Fruit fly (Drosophila melanogaster): ENCODE measurements around the gene brv1.

brv1 gene

DNA sequence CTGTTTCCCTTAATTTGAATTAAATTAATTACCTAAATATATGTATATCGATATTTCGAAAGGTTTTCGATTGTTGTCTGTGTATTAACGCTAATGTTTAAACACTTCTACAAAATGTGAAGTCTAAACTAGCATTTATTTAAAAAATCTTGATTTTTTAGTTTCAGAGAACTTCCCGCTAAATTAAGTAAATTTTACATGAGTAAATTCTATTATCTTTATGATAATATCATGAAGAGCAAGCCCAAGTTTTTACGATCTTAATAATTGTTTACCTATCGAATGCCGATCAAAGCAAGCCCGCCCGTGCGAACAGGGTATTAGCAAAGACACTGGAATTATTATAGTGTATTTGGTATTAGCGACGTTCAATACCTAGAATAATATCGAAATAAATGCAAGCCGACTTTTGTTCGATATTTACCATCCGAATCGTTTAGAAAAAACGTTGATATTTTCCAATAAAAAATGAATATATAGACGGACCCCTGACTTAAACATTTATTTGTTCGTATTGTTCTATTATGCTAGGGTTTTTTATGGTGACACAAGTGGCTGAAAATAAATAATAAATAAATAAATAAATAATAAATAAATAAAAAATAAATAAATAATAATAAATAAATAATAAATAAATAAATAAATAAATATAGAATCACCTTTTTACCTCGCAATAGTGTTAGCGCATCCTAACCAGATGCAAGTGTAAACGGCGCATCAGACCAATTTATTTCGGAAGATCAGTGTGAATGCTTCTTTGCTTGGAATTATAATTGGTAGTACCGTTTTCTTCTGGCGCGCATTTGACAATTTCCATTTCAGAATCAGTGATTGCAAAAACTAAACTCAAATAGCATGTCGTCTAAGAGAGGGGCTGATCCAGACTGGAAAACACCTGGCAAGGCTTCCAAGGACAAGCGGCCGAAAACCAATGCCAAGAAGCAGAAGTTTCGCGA is 39.6 kb downstream of the brv1 start, which contains the start of the genes CG33062 and Chd3 (continued):
- no peak for TF ChIP-seq cyc (GFP tag; optimal IDR thresholded peaks at IDR 0.05)

DNA sequence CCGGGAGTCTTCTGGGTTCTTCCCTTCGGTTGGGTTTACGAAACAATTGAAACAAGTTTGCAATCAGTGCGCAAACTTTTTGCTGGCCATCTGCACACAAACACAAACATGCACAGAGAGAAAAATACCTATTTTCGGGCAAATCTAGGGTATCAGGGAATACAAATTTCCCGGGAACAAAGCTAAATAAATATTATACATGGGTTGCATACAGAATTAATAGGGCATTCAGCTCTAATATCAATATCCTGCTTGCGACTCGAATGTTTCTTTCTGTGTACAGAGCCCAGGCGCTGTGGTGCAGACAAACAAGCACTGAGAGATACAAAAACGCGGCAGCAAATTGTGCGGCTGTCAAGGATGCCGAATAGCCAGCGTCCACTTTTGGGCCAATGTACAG is 42.2 kb downstream of the brv1 start:
- TF ChIP-seq pdm3 (GFP tag; optimal IDR thresholded peaks at IDR 0.05) (peak; percentile 17), salr (GFP tag; optimal IDR thresholded peaks at IDR 0.05) (no peak), esn (GFP tag; optimal IDR thresholded peaks at IDR 0.05) (no peak), acj6 (GFP tag; optimal IDR thresholded peaks at IDR 0.05) (peak; percentile 32), CG1621 (tag; optimal IDR thresholded peaks at IDR 0.05) (peak; percentile 13), CG3919 (GFP tag; optimal IDR thresholded peaks at IDR 0.05) (peak; percentile 34), Blimp-1 (GFP tag; optimal IDR thresholded peaks at IDR 0.05) (no peak), Lpt (GFP tag; optimal IDR thresholded peaks at IDR 0.05) (no peak), OdsH (GFP tag; optimal IDR thresholded peaks at IDR 0.05) (peak; percentile 19), Gug (GFP tag; IDR thresholded peaks at IDR 0.05) (no peak), achi (GFP tag; optimal IDR thresholded peaks at IDR 0.05) (peak; percentile 22), fkh (GFP tag; optimal IDR thresholded peaks at IDR 0.05) (no peak), Hr39 (GFP tag; optimal IDR thresholded peaks at IDR 0.05) (peak; percentile 48), Sox14 (GFP tag; optimal IDR thresholded peaks at IDR 0.05) (peak; percentile 28), CG3032 (tag; optimal IDR thresholded peaks at IDR 0.05) (no peak), Hr4 (GFP tag; optimal IDR thresholded peaks at IDR 0.05) (no peak), eg (GFP tag; IDR thresholded peaks at IDR 0.05) (0 out of 3 replicates have a peak, but pooled peaks have one; percentile 27), CG7368 (GFP tag; optimal IDR thresholded peaks at IDR 0.05) (no peak), CG11902 (GFP tag; optimal IDR thresholded peaks at IDR 0.05) (no peak), topi (GFP tag; optimal IDR thresholded peaks at IDR 0.05) (peak; percentile 17), CG31627 (GFP tag; optimal IDR thresholded peaks at IDR 0.05) (peak; percentile 46), lz (GFP tag; optimal IDR thresholded peaks at IDR 0.05) (peak; percentile 32), CG10669 (GFP tag; optimal IDR thresholded peaks at IDR 0.05) (peak; percentile 28), spab (GFP tag; optimal IDR thresholded peaks at IDR 0.05) (no peak), cyc (GFP tag; optimal IDR thresholded peaks at IDR 0.05) (peak; percentile 46), CG8319 (GFP tag; optimal IDR thresholded peaks at IDR 0.05) (peak; percentile 18), CG11294 (GFP tag; IDR thresholded peaks at IDR 0.05) (no peak), CG32006 (GFP tag; optimal IDR thresholded peaks at IDR 0.05) (peak; percentile 19), CG6163 (GFP tag; IDR thresholded peaks at IDR 0.05) (0 out of 3 replicates have a peak, but pooled peaks have one; percentile 28), Smox (GFP tag; optimal IDR thresholded peaks at IDR 0.05) (no peak), CG15336 (GFP tag; IDR thresholded peaks at IDR 0.05) (no peak), ss (GFP tag; optimal IDR thresholded peaks at IDR 0.05) (no peak), CG6792 (GFP tag; optimal IDR thresholded peaks at IDR 0.05) (no peak), Sox102F (GFP tag; optimal IDR thresholded peaks at IDR 0.05) (peak; percentile 4), Eip93F (GFP tag; optimal IDR thresholded peaks at IDR 0.05) (no peak), Eip78C (GFP tag) (peak; percentile 51), CG8632 (GFP tag; optimal IDR thresholded peaks at IDR 0.05) (no peak), svp (GFP tag) (peak; percentile 59), Ets21C (GFP tag; optimal IDR thresholded peaks at IDR 0.05) (peak; percentile 2), Ets96B (tag; optimal IDR thresholded peaks at IDR 0.05) (peak; percentile 7), CG8119 (GFP tag; IDR thresholded peaks at IDR 0.05) (0 out of 3 replicates have a peak, but pooled peaks have one; percentile 13), Sox15 (GFP tag; optimal IDR thresholded peaks at IDR 0.05) (peak; percentile 15), Met (GFP tag; optimal IDR thresholded peaks at IDR 0.05) (peak; percentile 24)
